Worm (Caenorhabditis elegans): ENCODE data around the gene slc-25A29.

ce11 chrV:14617711-14618110 lies 40.3 kb downstream of the slc-25A29 start:
- TF ChIP-seq lin-15B (tag; optimal IDR thresholded peaks at IDR 0.05) = no peak
- no peak for TF ChIP-seq tbx-2 (tag; optimal IDR thresholded peaks at IDR 0.05)
- no peak for TF ChIP-seq ama-1 (optimal IDR thresholded peaks at IDR 0.05)
- TF ChIP-seq nhr-76 (tag; optimal IDR thresholded peaks at IDR 0.05) = no peak
- TF ChIP-seq unc-62 (GFP tag; optimal IDR thresholded peaks at IDR 0.05) = no peak
- no peak for TF ChIP-seq sea-2 (GFP tag; optimal IDR thresholded peaks at IDR 0.05)
- TF ChIP-seq mdl-1 (tag; optimal IDR thresholded peaks at IDR 0.05) = no peak
- no peak for TF ChIP-seq fkh-2 (tag; optimal IDR thresholded peaks at IDR 0.05)
- no peak for TF ChIP-seq egl-5 (tag; optimal IDR thresholded peaks at IDR 0.05)
- no peak for TF ChIP-seq pqm-1 (tag; optimal IDR thresholded peaks at IDR 0.05)
- TF ChIP-seq nhr-12 (tag; optimal IDR thresholded peaks at IDR 0.05) = no peak
- no peak for TF ChIP-seq zag-1 (tag; optimal IDR thresholded peaks at IDR 0.05)

Measured in whole organism, L3 larva.